Worm (Caenorhabditis elegans): ENCODE measurements around the gene clec-63.
A peak's percentile ranks its signal among the peaks of the same experiment; 100 is the strongest.

clec-63 gene

ce11 chrII:12904174-12904573 is 8.7 kb downstream of the clec-63 start, which contains the start of gene clec-66:
Gene clec-66, plus strand, starts transcription at chrII:12904398.
- TF ChIP-seq snpc-4 (tag; optimal IDR thresholded peaks at IDR 0.05): no peak
- TF ChIP-seq pqm-1 (tag; optimal IDR thresholded peaks at IDR 0.05): peak; percentile 18
- peak; percentile 27 for TF ChIP-seq elt-2 (tag; optimal IDR thresholded peaks at IDR 0.05)

DNA sequence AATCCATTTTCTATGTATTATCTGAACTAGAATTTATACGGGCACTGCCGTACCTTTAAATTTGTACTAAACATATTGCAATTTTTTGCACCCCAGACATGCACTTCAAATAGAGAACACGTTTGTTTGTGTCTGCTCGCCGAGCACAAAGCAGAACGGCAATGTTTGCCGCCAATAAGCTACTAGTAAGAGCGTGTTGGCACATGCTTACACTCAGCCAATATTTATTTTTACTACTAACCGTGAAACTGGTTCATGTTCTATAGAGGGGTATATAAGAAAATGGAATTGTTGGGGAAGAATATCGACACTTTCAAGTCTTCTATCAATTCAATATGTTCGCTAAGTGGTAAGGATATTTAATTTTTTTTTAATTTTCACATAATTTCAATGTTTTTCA is 11.6 kb downstream of the clec-63 start, which contains the start of gene nspb-11:
Gene nspb-11, plus strand, starts transcription at position 301 of the 400 bp plus-strand sequence.
- TF ChIP-seq tbx-2 (tag; optimal IDR thresholded peaks at IDR 0.05): no peak
- no peak for TF ChIP-seq egl-27 (tag; optimal IDR thresholded peaks at IDR 0.05)
- no peak for TF ChIP-seq lin-39 (tag; optimal IDR thresholded peaks at IDR 0.05)
- no peak for TF ChIP-seq pqm-1 (tag; optimal IDR thresholded peaks at IDR 0.05)
- no peak for TF ChIP-seq ceh-16 (tag; optimal IDR thresholded peaks at IDR 0.05)
- TF ChIP-seq elt-2 (tag; optimal IDR thresholded peaks at IDR 0.05): no peak

DNA sequence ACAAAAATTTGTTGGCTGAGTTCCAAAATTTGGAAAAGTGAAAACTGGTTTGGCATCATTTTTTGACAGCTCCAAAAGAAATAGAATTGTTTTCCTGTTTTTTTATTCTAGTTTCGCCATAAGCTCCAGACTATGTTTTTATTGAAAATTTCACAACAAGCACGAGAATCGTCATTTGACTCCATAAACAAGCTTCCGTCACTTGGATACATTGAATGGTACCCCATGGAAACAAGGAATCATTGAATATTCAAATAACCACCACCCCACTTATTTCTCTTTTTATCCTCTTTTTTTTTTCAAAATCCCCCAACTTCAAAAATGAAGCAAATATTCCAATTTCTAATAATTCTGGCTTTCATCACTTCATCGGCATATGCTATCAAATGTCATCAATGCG is 13.3 kb downstream of the clec-63 start, which contains the start of gene ddn-2:
Gene ddn-2, plus strand, starts transcription at position 301 of the 400 bp plus-strand sequence.
- TF ChIP-seq elt-2 (tag; optimal IDR thresholded peaks at IDR 0.05) (no peak), nhr-43 (tag; optimal IDR thresholded peaks at IDR 0.05; ENCODE audit: poor library complexity, severe bottlenecking) (no peak), unc-62 (GFP tag; optimal IDR thresholded peaks at IDR 0.05) (no peak), ztf-11 (tag; optimal IDR thresholded peaks at IDR 0.05) (no peak), ceh-28 (tag; optimal IDR thresholded peaks at IDR 0.05) (no peak), nhr-23 (tag; optimal IDR thresholded peaks at IDR 0.05) (no peak), hmg-11 (tag; optimal IDR thresholded peaks at IDR 0.05) (no peak), R02D3.7 (tag; optimal IDR thresholded peaks at IDR 0.05) (no peak), ceh-9 (tag; optimal IDR thresholded peaks at IDR 0.05) (no peak), fkh-2 (tag; optimal IDR thresholded peaks at IDR 0.05) (no peak)

DNA sequence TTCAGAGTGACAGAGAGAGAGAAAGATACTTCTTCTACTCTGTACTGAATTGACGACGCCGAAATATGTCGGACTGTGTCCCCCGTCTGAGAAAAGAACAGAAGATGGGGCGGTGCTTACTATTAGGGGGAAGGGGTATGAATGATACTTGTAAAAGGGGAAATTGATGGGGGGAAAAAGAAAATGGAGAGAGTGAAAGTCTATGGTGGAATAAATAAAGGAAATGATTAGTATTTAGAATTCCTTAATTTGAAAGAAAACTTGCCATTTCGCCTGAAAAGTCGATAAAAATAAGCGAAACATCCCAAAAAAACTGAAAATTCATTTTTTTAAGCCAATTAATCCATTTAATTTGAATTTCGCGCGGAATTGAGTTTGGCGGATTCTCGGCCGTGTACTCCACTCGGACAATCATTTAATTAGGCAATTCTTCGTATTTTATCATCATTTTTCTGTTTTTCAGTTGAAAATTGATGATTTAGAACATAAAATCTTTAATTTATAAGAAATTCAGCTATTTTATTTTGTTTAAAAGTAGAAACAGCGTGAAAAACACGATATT is 19.2 kb downstream of the clec-63 start, which contains the start of gene F35C5.12:
Gene F35C5.12, minus strand, starts transcription at position 51 of the 562 bp plus-strand sequence.
- no peak for TF ChIP-seq nhr-77 (tag; optimal IDR thresholded peaks at IDR 0.05)
- TF ChIP-seq nhr-23 (tag; optimal IDR thresholded peaks at IDR 0.05): peak; percentile 67
- TF ChIP-seq snpc-4 (tag; optimal IDR thresholded peaks at IDR 0.05): no peak
- TF ChIP-seq lin-15B (tag; optimal IDR thresholded peaks at IDR 0.05): peak; percentile 6
- peak; percentile 48 for TF ChIP-seq pha-4 (tag; optimal IDR thresholded peaks at IDR 0.05)
- peak; percentile 39 for TF ChIP-seq nfya-1 (tag; optimal IDR thresholded peaks at IDR 0.05; ENCODE audit: insufficient read depth)
- TF ChIP-seq elt-2 (tag; optimal IDR thresholded peaks at IDR 0.05): peak; percentile 8
- no peak for TF ChIP-seq mdl-1 (tag; optimal IDR thresholded peaks at IDR 0.05)
- TF ChIP-seq skn-1 (tag; optimal IDR thresholded peaks at IDR 0.05): peak; percentile 66
- TF ChIP-seq lsy-12 (tag; optimal IDR thresholded peaks at IDR 0.05): peak; percentile 23

DNA sequence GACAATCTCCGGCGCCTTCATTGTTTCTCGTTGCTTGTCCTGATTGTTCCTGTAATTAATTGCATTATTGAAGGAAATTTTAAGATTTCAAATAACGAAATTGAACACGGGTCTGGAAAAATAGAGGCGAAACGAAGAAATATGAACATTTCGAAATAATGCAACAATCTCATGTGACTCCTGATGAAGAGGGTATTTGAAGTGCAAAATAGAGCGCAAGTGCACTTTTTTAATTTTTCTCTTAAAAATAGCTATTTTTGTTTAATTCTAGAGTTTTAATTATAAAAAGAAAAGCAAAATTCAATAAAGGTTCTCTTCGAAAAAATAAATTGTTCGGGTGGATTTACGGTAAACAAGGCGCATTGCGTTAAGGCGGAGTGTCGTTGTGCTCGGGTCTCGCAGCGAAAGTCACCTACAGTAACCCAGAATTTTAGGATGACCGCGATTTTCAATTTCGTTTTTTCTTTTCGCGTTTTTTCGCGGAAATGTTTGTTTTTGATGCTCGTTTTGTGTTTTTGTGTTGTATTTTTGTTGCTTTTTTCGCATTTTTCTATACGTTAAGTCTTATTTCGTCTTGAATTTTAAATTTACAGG is 23.6 kb downstream of the clec-63 start, which contains the start of the genes F58G1.2 and wago-4:
Gene F58G1.2, minus strand, starts transcription at position 51 of the 594 bp plus-strand sequence.
Gene wago-4, plus strand, starts transcription at position 592 of the 594 bp plus-strand sequence.
- TF ChIP-seq lin-15B (tag; optimal IDR thresholded peaks at IDR 0.05) (peak; percentile 61), R02D3.7 (tag; optimal IDR thresholded peaks at IDR 0.05) (peak; percentile 88), egl-27 (tag; optimal IDR thresholded peaks at IDR 0.05) (no peak), egl-5 (tag; optimal IDR thresholded peaks at IDR 0.05) (no peak)

- no peak for TF ChIP-seq eor-1 (tag; optimal IDR thresholded peaks at IDR 0.05)
- TF ChIP-seq elt-1 (tag; optimal IDR thresholded peaks at IDR 0.05): no peak
- TF ChIP-seq lin-39 (tag; optimal IDR thresholded peaks at IDR 0.05): no peak
- no peak for TF ChIP-seq nhr-237 (tag; optimal IDR thresholded peaks at IDR 0.05)
- TF ChIP-seq mdl-1 (tag; optimal IDR thresholded peaks at IDR 0.05): no peak
- TF ChIP-seq jun-1 (tag; optimal IDR thresholded peaks at IDR 0.05): no peak
- TF ChIP-seq ama-1 (optimal IDR thresholded peaks at IDR 0.05): no peak
Observed at ce11 chrII:12921478-12921877, 26.0 kb downstream of the clec-63 start.

All from whole organism, L3 larva.